Worm (Caenorhabditis elegans) whole organism, young adult: Measurements from ENCODE around the gene pro-1.
A peak's percentile ranks its signal among the peaks of the same experiment; 100 is the strongest.

Source experiments
- B0019.2 ChIP-seq: fragments of 200-800 bp; sonication (Bioruptor generic); conservative IDR thresholded peaks from 2 replicates; pipeline ENCODE4 v1.3.6; 2022; ENCODE audit warnings: missing genetic modification reagents, missing genetic modification characterization, missing compliant biosample characterization
- B0336.3 ChIP-seq: fragments of 200-800 bp; sonication (Bioruptor generic); IDR thresholded peaks from 2 replicates; pipeline ENCODE4 v1.3.6; 2022; ENCODE audit warnings: missing genetic modification characterization, missing compliant biosample characterization
- C17E4.6 ChIP-seq: fragments of 200-800 bp; sonication (Bioruptor generic); IDR thresholded peaks from 2 replicates; pipeline ENCODE4 v1.3.6; 2022; ENCODE audit warnings: missing genetic modification reagents, missing genetic modification characterization, missing compliant biosample characterization
- D2030.7 ChIP-seq: fragments of 200-800 bp; sonication (Bioruptor generic); IDR thresholded peaks from 2 replicates; pipeline ENCODE4 v1.3.6; 2022; ENCODE audit warnings: missing genetic modification reagents, missing genetic modification characterization, missing compliant biosample characterization
- F10E7.11 ChIP-seq: sonication (generic microtip); optimal IDR thresholded peaks from 2 replicates; lab custom pipeline; 2017; ENCODE audit warnings: mild to moderate bottlenecking, missing genetic modification characterization, moderate library complexity, missing compliant biosample characterization
- F22D6.2 ChIP-seq: sonication (generic microtip); optimal IDR thresholded peaks from 2 replicates; lab custom pipeline; 2016; ENCODE audit warnings: mild to moderate bottlenecking, missing genetic modification characterization, missing compliant biosample characterization
- F33H1.4 ChIP-seq: fragments of 200-800 bp; sonication (Bioruptor generic); IDR thresholded peaks from 2 replicates; pipeline ENCODE4 v1.3.6; 2022; ENCODE audit warnings: missing genetic modification reagents, missing genetic modification characterization, missing compliant biosample characterization
- F37B4.10 ChIP-seq: fragments of 200-800 bp; sonication (Bioruptor generic); IDR thresholded peaks from 2 replicates; pipeline ENCODE4 v1.3.6; 2022; ENCODE audit warnings: missing genetic modification characterization, missing compliant biosample characterization
- F57A8.1 ChIP-seq: fragments of 200-800 bp; sonication (Bioruptor generic); optimal IDR thresholded peaks from 2 replicates; lab custom pipeline; 2018; ENCODE audit warnings: mild to moderate bottlenecking, missing genetic modification characterization, moderate library complexity, missing compliant biosample characterization
- K11D2.4 ChIP-seq: fragments of 200-800 bp; sonication (Bioruptor generic); IDR thresholded peaks from 2 replicates; pipeline ENCODE4 v1.3.6; 2022; ENCODE audit warnings: missing genetic modification reagents, missing genetic modification characterization, missing compliant biosample characterization
- K12H6.12 ChIP-seq: fragments of 200-800 bp; sonication (Bioruptor generic); optimal IDR thresholded peaks from 2 replicates; lab custom pipeline; 2018; ENCODE audit warnings: mild to moderate bottlenecking, missing genetic modification characterization, missing compliant biosample characterization
- akir-1 ChIP-seq: fragments of 200-800 bp; sonication (Bioruptor generic); optimal IDR thresholded peaks from 2 replicates; lab custom pipeline; 2018; ENCODE audit warnings: mild to moderate bottlenecking, missing genetic modification characterization, moderate library complexity, missing compliant biosample characterization
- ama-1 ChIP-seq, 3 experiments: fragments of 150-350 bp in 1 of 3; sonication (generic microtip) in 2 of 3; optimal IDR thresholded peaks; 2 replicates each; lab custom pipeline; 2014 to 2018; ENCODE audit warnings: missing biosample characterization in 2 of 3, missing genetic modification characterization in 2 of 3, missing genetic modification reagents in 2 of 3
- attf-6 ChIP-seq: fragments of 200-800 bp; sonication (Bioruptor generic); IDR thresholded peaks from 2 replicates; pipeline ENCODE4 v1.3.6; 2022; ENCODE audit warnings: missing genetic modification reagents, missing genetic modification characterization, missing compliant biosample characterization
- bed-2 ChIP-seq: fragments of 200-800 bp; sonication (Bioruptor generic); IDR thresholded peaks from 2 replicates; pipeline ENCODE4 v1.3.6; 2022; ENCODE audit warnings: missing genetic modification reagents, missing genetic modification characterization, missing compliant biosample characterization
- ceh-100 ChIP-seq: fragments of 200-800 bp; sonication (Bioruptor generic); IDR thresholded peaks from 2 replicates; pipeline ENCODE4 v1.3.6; 2022; ENCODE audit warnings: missing genetic modification reagents, missing genetic modification characterization, missing compliant biosample characterization
- ceh-91 ChIP-seq: fragments of 200-800 bp; sonication (Bioruptor generic); IDR thresholded peaks from 2 replicates; pipeline ENCODE4 v1.3.6; 2022; ENCODE audit warnings: missing genetic modification reagents, missing genetic modification characterization, missing compliant biosample characterization
- die-1 ChIP-seq: sonication (generic microtip); optimal IDR thresholded peaks from 2 replicates; lab custom pipeline; 2016; ENCODE audit warnings: missing genotype, mild to moderate bottlenecking, missing genetic modification characterization, missing compliant biosample characterization
- dox-1 ChIP-seq: fragments of 200-800 bp; sonication (Bioruptor generic); IDR thresholded peaks from 2 replicates; pipeline ENCODE4 v1.3.6; 2022; ENCODE audit warnings: missing genetic modification reagents, missing genetic modification characterization, missing compliant biosample characterization
- dpl-1 ChIP-seq: fragments of 150-350 bp; optimal IDR thresholded peaks from 2 replicates; lab custom pipeline; 2014; ENCODE audit warnings: missing biosample characterization, missing genetic modification reagents, missing genetic modification characterization
- efl-1 ChIP-seq: fragments of 150-350 bp; optimal IDR thresholded peaks from 2 replicates; lab custom pipeline; 2014; ENCODE audit warnings: missing biosample characterization, missing genetic modification reagents, missing genetic modification characterization
- ekl-4 ChIP-seq: fragments of 200-800 bp; sonication (Bioruptor generic); IDR thresholded peaks from 2 replicates; pipeline ENCODE4 v1.3.6; 2022; ENCODE audit warnings: missing genetic modification reagents, missing genetic modification characterization, missing compliant biosample characterization
- ets-4 ChIP-seq: fragments of 200-800 bp; sonication (Bioruptor generic); optimal IDR thresholded peaks from 2 replicates; lab custom pipeline; 2018; ENCODE audit warnings: mild to moderate bottlenecking, missing genetic modification characterization, missing compliant biosample characterization
- hlh-12 ChIP-seq: sonication (generic microtip); optimal IDR thresholded peaks from 2 replicates; lab custom pipeline; 2016; ENCODE audit warnings: missing genetic modification characterization, missing compliant biosample characterization
- hmg-1.2 ChIP-seq: fragments of 200-800 bp; sonication (Bioruptor generic); IDR thresholded peaks from 2 replicates; pipeline ENCODE4 v1.3.6; 2022; ENCODE audit warnings: missing genetic modification reagents, missing genetic modification characterization, missing compliant biosample characterization
- hsf-1 ChIP-seq: fragments of 200-800 bp; sonication (Bioruptor generic); IDR thresholded peaks from 2 replicates; pipeline ENCODE4 v1.3.6; 2022; ENCODE audit warnings: missing genetic modification reagents, missing genetic modification characterization, missing compliant biosample characterization
- lag-1 ChIP-seq: fragments of 200-800 bp; sonication (Bioruptor generic); IDR thresholded peaks from 2 replicates; pipeline ENCODE4 v1.3.6; 2022; ENCODE audit warnings: missing genetic modification reagents, missing genetic modification characterization, missing compliant biosample characterization
- lin-40 ChIP-seq: sonication (generic microtip); optimal IDR thresholded peaks from 2 replicates; lab custom pipeline; 2016; ENCODE audit warnings: missing genetic modification characterization, mild to moderate bottlenecking, missing compliant biosample characterization, missing genotype, missing genetic modification reagents
- lin-54 ChIP-seq: fragments of 200-800 bp; sonication (Bioruptor generic); optimal IDR thresholded peaks from 2 replicates; lab custom pipeline; 2018; ENCODE audit warnings: mild to moderate bottlenecking, missing genetic modification characterization, missing compliant biosample characterization
- lir-1 ChIP-seq: fragments of 200-800 bp; sonication (Bioruptor generic); conservative IDR thresholded peaks from 2 replicates; pipeline ENCODE4 v1.3.6; 2022; ENCODE audit warnings: missing genetic modification reagents, missing genetic modification characterization, missing compliant biosample characterization
- lsl-1 ChIP-seq: fragments of 200-800 bp; sonication (Bioruptor generic); optimal IDR thresholded peaks from 2 replicates; lab custom pipeline; 2018; ENCODE audit warnings: mild to moderate bottlenecking, missing genetic modification characterization, moderate library complexity, missing compliant biosample characterization
- madf-3 ChIP-seq: fragments of 200-800 bp; sonication (Bioruptor generic); IDR thresholded peaks from 2 replicates; pipeline ENCODE4 v1.3.6; 2022; ENCODE audit warnings: missing genetic modification reagents, missing genetic modification characterization, missing compliant biosample characterization
- madf-6 ChIP-seq: fragments of 200-800 bp; sonication (Bioruptor generic); IDR thresholded peaks from 2 replicates; pipeline ENCODE4 v1.3.6; 2022; ENCODE audit warnings: missing genetic modification reagents, missing genetic modification characterization, missing compliant biosample characterization
- madf-8 ChIP-seq: fragments of 200-800 bp; sonication (Bioruptor generic); conservative IDR thresholded peaks from 2 replicates; pipeline ENCODE4 v1.3.6; 2022; ENCODE audit warnings: missing genetic modification reagents, missing genetic modification characterization, missing compliant biosample characterization
- mcd-1 ChIP-seq: fragments of 200-800 bp; sonication (Bioruptor generic); IDR thresholded peaks from 2 replicates; pipeline ENCODE4 v1.3.6; 2022; ENCODE audit warnings: missing genetic modification reagents, missing genetic modification characterization, missing compliant biosample characterization
- nhr-27 ChIP-seq: fragments of 200-800 bp; sonication (Bioruptor generic); optimal IDR thresholded peaks from 2 replicates; lab custom pipeline; 2018; ENCODE audit warnings: mild to moderate bottlenecking, missing genetic modification characterization, moderate library complexity, missing compliant biosample characterization
- nhr-80 ChIP-seq: sonication (generic microtip); optimal IDR thresholded peaks from 2 replicates; lab custom pipeline; 2016; ENCODE audit warnings: missing genetic modification characterization, missing compliant biosample characterization
- pbrm-1 ChIP-seq: fragments of 200-800 bp; sonication (Bioruptor generic); IDR thresholded peaks from 2 replicates; pipeline ENCODE4 v1.3.6; 2022; ENCODE audit warnings: missing genetic modification reagents, missing genetic modification characterization, missing compliant biosample characterization
- repo-1 ChIP-seq: sonication (generic microtip); optimal IDR thresholded peaks from 2 replicates; lab custom pipeline; 2017; ENCODE audit warnings: mild to moderate bottlenecking, missing genetic modification characterization, missing compliant biosample characterization
- rpc-1 ChIP-seq, 2 experiments: fragments of 150-350 bp in 1 of 2; sonication (generic microtip) in 1 of 2; optimal IDR thresholded peaks; 2 replicates each; lab custom pipeline; 2014 to 2018; ENCODE audit warnings: missing biosample characterization in 1 of 2, missing genetic modification characterization in 1 of 2, missing genetic modification reagents in 1 of 2, missing genotype in 1 of 2
- sea-2 ChIP-seq: fragments of 200-800 bp; sonication (Bioruptor generic); IDR thresholded peaks from 2 replicates; pipeline ENCODE4 v1.3.6; 2022; ENCODE audit warnings: missing genetic modification characterization, missing compliant biosample characterization
- snpc-1.1 ChIP-seq: sonication (generic microtip); optimal IDR thresholded peaks from 2 replicates; lab custom pipeline; 2017; ENCODE audit warnings: missing genetic modification characterization, mild to moderate bottlenecking, missing compliant biosample characterization, antibody characterized with exemption, moderate library complexity, missing genotype, missing genetic modification reagents; ENCODE audit not compliant: insufficient read depth
- zfh-2 ChIP-seq: fragments of 200-800 bp; sonication (Bioruptor generic); conservative IDR thresholded peaks from 2 replicates; pipeline ENCODE4 v1.3.6; 2022; ENCODE audit warnings: missing genetic modification reagents, missing genetic modification characterization, missing compliant biosample characterization
- ztf-26 ChIP-seq: sonication (generic microtip); optimal IDR thresholded peaks from 2 replicates; lab custom pipeline; 2017; ENCODE audit warnings: missing genetic modification characterization, missing compliant biosample characterization
- ztf-3 ChIP-seq: fragments of 200-800 bp; sonication (Bioruptor generic); optimal IDR thresholded peaks from 2 replicates; lab custom pipeline; 2018; ENCODE audit warnings: mild to moderate bottlenecking, missing genetic modification characterization, missing compliant biosample characterization

Gene pro-1

ce11 chrII:10507906-10508305 lies 33.9 kb downstream of the pro-1 start:
- no peak for TF ChIP-seq C17E4.6
- TF ChIP-seq ztf-3 (GFP tag; lab: Kevin White, UChicago): no peak
- no peak for TF ChIP-seq die-1 (tag; lab: Kevin White, UChicago)
- no peak for TF ChIP-seq madf-3 (GFP tag; lab: Robert Waterston, UW)
- no peak for TF ChIP-seq ceh-91 (GFP tag; lab: Robert Waterston, UW)
- TF ChIP-seq lir-1 (GFP tag; lab: Robert Waterston, UW): no peak
- TF ChIP-seq B0019.2 (GFP tag; lab: Robert Waterston, UW): no peak
- no peak for TF ChIP-seq nhr-80 (tag; lab: Kevin White, UChicago)
- TF ChIP-seq mcd-1 (GFP tag; lab: Robert Waterston, UW): no peak
- no peak for TF ChIP-seq madf-8 (GFP tag; lab: Robert Waterston, UW)
- no peak for TF ChIP-seq F22D6.2 (tag; lab: Kevin White, UChicago)
- no peak for TF ChIP-seq F10E7.11 (tag; lab: Kevin White, UChicago)
- no peak for TF ChIP-seq attf-6 (GFP tag; lab: Robert Waterston, UW)
- no peak for TF ChIP-seq lin-40
- TF ChIP-seq snpc-1.1: no peak
- TF ChIP-seq repo-1 (tag; lab: Kevin White, UChicago): no peak
- no peak for TF ChIP-seq ets-4 (GFP tag; lab: Kevin White, UChicago)
- TF ChIP-seq pbrm-1: no peak
- no peak for TF ChIP-seq lsl-1 (GFP tag; lab: Kevin White, UChicago)
- TF ChIP-seq nhr-27: no peak
- TF ChIP-seq, all 124 proteins: peak for 0

ce11 chrII:10505949-10506348 lies 35.8 kb downstream of the pro-1 start:
- no peak for TF ChIP-seq F33H1.4 (GFP tag; lab: Robert Waterston, UW)
- TF ChIP-seq efl-1 (GFP tag; lab: Kevin White, UChicago): no peak
- no peak for TF ChIP-seq ekl-4 (GFP tag; lab: Robert Waterston, UW)
- no peak for TF ChIP-seq lag-1
- no peak for TF ChIP-seq F57A8.1 (GFP tag; lab: Kevin White, UChicago)
- TF ChIP-seq dpl-1 (GFP tag; lab: Kevin White, UChicago): no peak
- no peak for TF ChIP-seq zfh-2 (GFP tag; lab: Robert Waterston, UW)
- no peak for TF ChIP-seq bed-2 (GFP tag; lab: Robert Waterston, UW)
- no peak for TF ChIP-seq ztf-3 (GFP tag; lab: Kevin White, UChicago)
- no peak for TF ChIP-seq rpc-1 (optimal IDR thresholded peaks at IDR 0.05; lab: Kevin White, UChicago)
- no peak for TF ChIP-seq rpc-1 (tag; optimal IDR thresholded peaks at IDR 0.05; lab: Kevin White, UChicago)
- no peak for TF ChIP-seq akir-1
- TF ChIP-seq snpc-1.1: no peak
- TF ChIP-seq lir-1 (GFP tag; lab: Robert Waterston, UW): no peak
- TF ChIP-seq, all 124 proteins: peak for 0

- TF ChIP-seq hmg-1.2 (GFP tag; lab: Robert Waterston, UW) (peak; percentile 17; the same call in 1 of the 2 replicates), madf-6 (GFP tag; lab: Robert Waterston, UW) (no peak)
Observed at ce11 chrII:10504729-10505128, 37.1 kb downstream of the pro-1 start.

ce11 chrII:10502491-10503063 lies 39.2 kb downstream of the pro-1 start, which contains the start of gene myrf-1:
myrf-1 (minus strand) TSS chrII:10502541.
- TF ChIP-seq K11D2.4 (peak; percentile 65; the same call in 1 of the 2 replicates), B0019.2 (GFP tag; lab: Robert Waterston, UW) (no peak), K12H6.12 (tag; lab: Kevin White, UChicago) (peak; percentile 88), hlh-12 (tag; lab: Kevin White, UChicago) (no peak), ceh-100 (GFP tag; lab: Robert Waterston, UW) (no peak), ama-1 (optimal IDR thresholded peaks at IDR 0.05; lab: Kevin White, UChicago) (no peak), ama-1 (GFP tag; optimal IDR thresholded peaks at IDR 0.05; lab: Kevin White, UChicago) (no peak), D2030.7 (no peak), hsf-1 (GFP tag; lab: Robert Waterston, UW) (no peak), dox-1 (GFP tag; lab: Robert Waterston, UW) (peak; percentile 90), sea-2 (GFP tag; lab: Robert Waterston, UW) (no peak), F37B4.10 (GFP tag; lab: Robert Waterston, UW) (no peak), lin-54 (GFP tag; lab: Kevin White, UChicago) (peak; percentile 50), B0336.3 (GFP tag; lab: Robert Waterston, UW) (no peak), ztf-26 (tag; lab: Kevin White, UChicago) (peak; percentile 33)
